Worm (Caenorhabditis elegans): ENCODE results near the gene srx-68.

- TF ChIP-seq pha-4 (tag; optimal IDR thresholded peaks at IDR 0.05) (no peak), ceh-83 (GFP tag; optimal IDR thresholded peaks at IDR 0.05) (no peak), mep-1 (tag; optimal IDR thresholded peaks at IDR 0.05) (no peak), unc-62 (GFP tag; optimal IDR thresholded peaks at IDR 0.05) (no peak), bed-3 (GFP tag; optimal IDR thresholded peaks at IDR 0.05) (no peak), lin-13 (tag; optimal IDR thresholded peaks at IDR 0.05) (no peak), elt-3 (tag; optimal IDR thresholded peaks at IDR 0.05) (no peak), nhr-76 (tag; optimal IDR thresholded peaks at IDR 0.05) (no peak), ztf-11 (tag; optimal IDR thresholded peaks at IDR 0.05) (no peak), lsy-2 (tag; optimal IDR thresholded peaks at IDR 0.05) (no peak), lin-32 (GFP tag; optimal IDR thresholded peaks at IDR 0.05) (no peak), nhr-237 (tag; optimal IDR thresholded peaks at IDR 0.05) (no peak), zip-8 (tag; optimal IDR thresholded peaks at IDR 0.05) (no peak), ham-2 (GFP tag; optimal IDR thresholded peaks at IDR 0.05) (no peak)
These were observed 21.8 kb upstream of the srx-68 start, which contains the start of gene C17E7.9 for ce11 chrV:3890761-3891160.
